Worm (Caenorhabditis elegans) whole organism, L4 larva: Measurements from ENCODE around the gene T08B1.4.

Experiments
- hmg-1.1 ChIP-seq: fragments of 200-800 bp; sonication (Bioruptor generic); IDR thresholded peaks from 2 replicates; pipeline ENCODE4 v1.3.6; 2022; ENCODE audit warnings: missing genetic modification reagents, missing genetic modification characterization, missing compliant biosample characterization
- spr-1 ChIP-seq: sonication (generic microtip); optimal IDR thresholded peaks from 2 replicates; lab custom pipeline; 2016; ENCODE audit warnings: mild to moderate bottlenecking, missing genetic modification characterization, missing compliant biosample characterization
- unc-130 ChIP-seq: sonication (generic microtip); optimal IDR thresholded peaks from 2 replicates; lab custom pipeline; 2016; ENCODE audit warnings: missing genetic modification reagents, missing genetic modification characterization, missing compliant biosample characterization
- unc-62 ChIP-seq, 3 experiments: fragments of 150-350 bp in 1 of 3; sonication (generic microtip); optimal IDR thresholded peaks in 2 of 3; peaks in 1 of 3; 1 replicate in 1 of 3; 2 replicates in 2 of 3; lab custom pipeline; 2014 to 2017; ENCODE audit warnings: missing biosample characterization in 3 of 3, missing genetic modification characterization in 3 of 3, missing genetic modification reagents in 3 of 3, missing genotype in 1 of 3

T08B1.4 gene

ce11 chrV:2031454-2031853 is 52.4 kb downstream of the T08B1.4 start, which contains the start of gene hil-6:
TSS of gene hil-6 (minus strand) at chrV:2031554.
- TF ChIP-seq spr-1 (tag; lab: Kevin White, UChicago) (no peak), unc-62 (GFP tag; optimal IDR thresholded peaks at IDR 0.05 in 1 of 2; lab: Kevin White, UChicago) (peak in 1 of 2 experiments; percentile 33), unc-62 (tag; optimal IDR thresholded peaks at IDR 0.05; lab: Kevin White, UChicago) (no peak), hmg-1.1 (GFP tag; lab: Robert Waterston, UW) (no peak), unc-130 (GFP tag; lab: Kevin White, UChicago) (no peak)
